Fruit fly (Drosophila melanogaster): ENCODE measurements around the gene CG31810.

- no peak for TF ChIP-seq h (GFP tag; optimal IDR thresholded peaks at IDR 0.05)
- TF ChIP-seq psq (GFP tag; optimal IDR thresholded peaks at IDR 0.05): no peak
- no peak for TF ChIP-seq N (GFP tag; optimal IDR thresholded peaks at IDR 0.05)
- TF ChIP-seq pan (optimal IDR thresholded peaks at IDR 0.05): no peak
- TF ChIP-seq usp (GFP tag; optimal IDR thresholded peaks at IDR 0.05): no peak
- no peak for TF ChIP-seq Jra (GFP tag; optimal IDR thresholded peaks at IDR 0.05)
- TF ChIP-seq br (GFP tag; optimal IDR thresholded peaks at IDR 0.05): no peak
- no peak for TF ChIP-seq Mio (GFP tag; optimal IDR thresholded peaks at IDR 0.05)
- TF ChIP-seq Abd-B (GFP tag; optimal IDR thresholded peaks at IDR 0.05): no peak
- TF ChIP-seq dsf (GFP tag; optimal IDR thresholded peaks at IDR 0.05; ENCODE audit: borderline replicate concordance): no peak
- no peak for TF ChIP-seq sage (GFP tag; optimal IDR thresholded peaks at IDR 0.05)
These were observed 50.5 kb downstream of the CG31810 start for dm6 chr2L:16801578-16802152.

Measured in whole organism, wandering third instar larva.